Fruit fly (Drosophila melanogaster): ENCODE measurements around the gene IFT52.

Gene IFT52

DNA sequence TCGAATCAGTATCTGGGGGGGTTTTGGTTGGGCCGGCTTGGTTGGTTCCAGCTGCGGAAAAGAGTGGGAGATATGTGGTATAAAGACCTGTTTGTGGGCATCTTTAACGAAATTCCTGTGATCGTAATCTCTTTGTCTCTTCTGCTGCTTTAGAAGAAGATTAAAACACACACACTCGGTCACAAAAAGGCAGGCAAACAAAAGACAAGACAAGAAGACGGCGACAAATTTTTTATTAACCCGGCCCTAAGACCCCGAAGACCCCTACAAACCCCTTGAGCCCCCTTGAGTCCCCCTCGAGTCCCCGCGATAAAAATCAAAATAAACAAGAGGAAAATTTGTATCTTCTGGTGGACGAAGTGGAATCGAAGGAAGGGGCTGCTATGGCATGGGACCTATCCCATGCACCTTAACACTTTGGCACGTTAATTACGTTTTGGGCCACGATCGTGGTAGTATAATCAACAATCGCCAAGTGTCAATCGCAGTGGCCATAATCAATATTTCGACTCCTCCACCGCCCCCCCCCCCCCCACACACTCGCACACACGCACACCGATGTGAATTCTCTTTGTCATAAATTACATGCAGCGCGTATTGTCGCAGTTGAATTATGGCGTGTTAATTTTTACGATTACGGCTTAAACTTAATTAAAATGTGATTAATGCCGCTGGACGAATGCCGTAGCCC, 23.0 kb downstream of the IFT52 start:
- no peak for TF ChIP-seq CrebA (GFP tag; optimal IDR thresholded peaks at IDR 0.05; ENCODE audit: borderline replicate concordance)
- no peak for TF ChIP-seq CG9705 (GFP tag; optimal IDR thresholded peaks at IDR 0.05)
- TF ChIP-seq Dfd (GFP tag; optimal IDR thresholded peaks at IDR 0.05): peak; percentile 84
- TF ChIP-seq jim (GFP tag; optimal IDR thresholded peaks at IDR 0.05): no peak
- TF ChIP-seq h (GFP tag; optimal IDR thresholded peaks at IDR 0.05): no peak
- no peak for TF ChIP-seq sage (GFP tag; optimal IDR thresholded peaks at IDR 0.05)
- no peak for TF ChIP-seq tai (GFP tag; optimal IDR thresholded peaks at IDR 0.05)

dm6 chr2L:6533719-6534118, 23.6 kb downstream of the IFT52 start:
- TF ChIP-seq dl (GFP tag; optimal IDR thresholded peaks at IDR 0.05; ENCODE audit: insufficient read depth in 1 of 2, partially characterized antibody in 2 of 2) (no peak), Dif (GFP tag; optimal IDR thresholded peaks at IDR 0.05; ENCODE audit: partially characterized antibody) (no peak), woc (GFP tag; optimal IDR thresholded peaks at IDR 0.05) (no peak), Hnf4 (GFP tag; optimal IDR thresholded peaks at IDR 0.05) (no peak), dsf (GFP tag; optimal IDR thresholded peaks at IDR 0.05; ENCODE audit: borderline replicate concordance) (no peak), psq (GFP tag; optimal IDR thresholded peaks at IDR 0.05) (no peak), CrebA (GFP tag; optimal IDR thresholded peaks at IDR 0.05; ENCODE audit: borderline replicate concordance) (no peak), lola (GFP tag; optimal IDR thresholded peaks at IDR 0.05) (no peak), Abd-B (GFP tag; optimal IDR thresholded peaks at IDR 0.05) (no peak), Myc (optimal IDR thresholded peaks at IDR 0.05) (no peak), tai (GFP tag; optimal IDR thresholded peaks at IDR 0.05) (no peak), N (GFP tag; optimal IDR thresholded peaks at IDR 0.05) (no peak), fru (GFP tag; optimal IDR thresholded peaks at IDR 0.05) (no peak), CG9705 (GFP tag; optimal IDR thresholded peaks at IDR 0.05) (no peak), jim (GFP tag; optimal IDR thresholded peaks at IDR 0.05) (no peak)

- TF ChIP-seq woc (GFP tag; optimal IDR thresholded peaks at IDR 0.05): no peak
- no peak for TF ChIP-seq foxo (GFP tag; optimal IDR thresholded peaks at IDR 0.05)
- no peak for TF ChIP-seq CG32264 (GFP tag; optimal IDR thresholded peaks at IDR 0.05)
- no peak for TF ChIP-seq dl (GFP tag; optimal IDR thresholded peaks at IDR 0.05; ENCODE audit: insufficient read depth in 1 of 2, partially characterized antibody in 2 of 2)
- TF ChIP-seq Dfd (GFP tag; optimal IDR thresholded peaks at IDR 0.05): no peak
- TF ChIP-seq HLH106 (tag; optimal IDR thresholded peaks at IDR 0.05): no peak
- TF ChIP-seq usp (GFP tag; optimal IDR thresholded peaks at IDR 0.05): no peak
- TF ChIP-seq h (GFP tag; optimal IDR thresholded peaks at IDR 0.05): no peak
- TF ChIP-seq sv (GFP tag; optimal IDR thresholded peaks at IDR 0.05): no peak
- TF ChIP-seq pan (optimal IDR thresholded peaks at IDR 0.05): no peak
- TF ChIP-seq Myc (optimal IDR thresholded peaks at IDR 0.05): no peak
- no peak for TF ChIP-seq tai (GFP tag; optimal IDR thresholded peaks at IDR 0.05)
- TF ChIP-seq Hr78 (GFP tag; optimal IDR thresholded peaks at IDR 0.05): no peak
- TF ChIP-seq psq (GFP tag; optimal IDR thresholded peaks at IDR 0.05): no peak
- no peak for TF ChIP-seq Hnf4 (GFP tag; optimal IDR thresholded peaks at IDR 0.05)
- TF ChIP-seq ey (GFP tag; optimal IDR thresholded peaks at IDR 0.05): no peak
These were observed 24.3 kb downstream of the IFT52 start for dm6 chr2L:6532977-6533376.

DNA sequence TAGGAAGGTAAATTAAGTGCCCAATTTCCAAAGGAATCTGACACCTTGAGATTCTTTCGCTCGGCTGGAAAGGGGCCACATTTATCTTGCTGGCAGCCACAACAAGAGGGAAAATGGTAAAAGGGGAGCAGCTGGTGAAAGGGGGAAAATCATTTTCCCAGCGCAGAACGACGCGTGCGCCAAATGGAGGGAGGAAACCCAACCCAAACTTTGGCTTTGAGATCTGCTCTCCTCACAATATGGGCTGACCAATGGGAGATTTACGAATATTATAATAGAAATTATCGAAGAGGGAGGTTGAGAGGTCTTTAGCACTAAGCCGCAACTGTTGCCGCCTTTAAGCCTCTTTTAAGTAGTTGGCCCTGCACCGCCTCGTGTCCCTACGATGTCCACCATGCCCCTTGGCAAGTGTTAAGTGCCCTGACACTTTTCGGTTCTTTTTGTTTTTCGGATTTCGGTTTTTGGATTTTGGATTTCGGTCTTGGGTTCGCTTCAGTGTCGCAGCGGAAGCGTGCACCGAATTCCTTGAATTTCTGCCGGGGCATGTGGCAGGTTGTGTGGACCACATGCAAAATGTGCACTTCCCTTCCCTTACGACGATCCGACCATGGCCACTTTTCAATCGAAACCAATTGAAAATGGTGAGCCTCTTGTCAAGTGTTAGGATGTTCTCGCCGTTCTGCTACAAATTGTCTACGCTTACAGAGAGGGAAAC, 25.2 kb downstream of the IFT52 start:
- TF ChIP-seq br (GFP tag; optimal IDR thresholded peaks at IDR 0.05) (no peak), pan (optimal IDR thresholded peaks at IDR 0.05) (no peak), ey (GFP tag; optimal IDR thresholded peaks at IDR 0.05) (no peak), woc (GFP tag; optimal IDR thresholded peaks at IDR 0.05) (no peak), Myc (optimal IDR thresholded peaks at IDR 0.05) (no peak), sage (GFP tag; optimal IDR thresholded peaks at IDR 0.05) (no peak), brk (GFP tag; optimal IDR thresholded peaks at IDR 0.05) (no peak), dsf (GFP tag; optimal IDR thresholded peaks at IDR 0.05; ENCODE audit: borderline replicate concordance) (no peak), OdsH (GFP tag; optimal IDR thresholded peaks at IDR 0.05) (no peak), h (GFP tag; optimal IDR thresholded peaks at IDR 0.05) (no peak), tai (GFP tag; optimal IDR thresholded peaks at IDR 0.05) (no peak), Vsx2 (GFP tag; optimal IDR thresholded peaks at IDR 0.05; ENCODE audit: partially characterized antibody) (no peak), rgr (GFP tag; optimal IDR thresholded peaks at IDR 0.05) (no peak), usp (GFP tag; optimal IDR thresholded peaks at IDR 0.05) (no peak)
